Fruit fly (Drosophila melanogaster) whole organism, embryonic: ENCODE measurements around the gene Ilk.
A peak's percentile ranks its signal among the peaks of the same experiment; 100 is the strongest.

Source experiments
- CG3838 ChIP-seq: fragments of 200-800 bp; sonication (Bioruptor generic); optimal IDR thresholded peaks from 3 replicates; lab custom pipeline; 2016; ENCODE audit warnings: missing biosample characterization, missing genetic modification characterization
- HHEX ChIP-seq: fragments of 200-800 bp; sonication (Bioruptor generic); optimal IDR thresholded peaks from 3 replicates; lab custom pipeline; 2017; ENCODE audit warnings: missing biosample characterization, mild to moderate bottlenecking, missing genetic modification characterization, missing genetic modification reagents
- NK7.1 ChIP-seq: fragments of 200-800 bp; sonication (Bioruptor generic); optimal IDR thresholded peaks from 3 replicates; lab custom pipeline; 2016; ENCODE audit warnings: missing biosample characterization, missing genetic modification characterization
- dmrt99B ChIP-seq: fragments of 200-800 bp; sonication (Bioruptor generic); optimal IDR thresholded peaks from 2 replicates; lab custom pipeline; 2018; ENCODE audit warnings: missing biosample characterization, mild to moderate bottlenecking, missing genetic modification characterization, moderate library complexity
- h ChIP-seq: fragments of >200 bp; optimal IDR thresholded peaks from 2 replicates; lab custom pipeline; 2017
- jumu ChIP-seq: fragments of 200-800 bp; sonication (Bioruptor generic); optimal IDR thresholded peaks from 3 replicates; lab custom pipeline; 2016; ENCODE audit warnings: missing biosample characterization, missing genetic modification characterization
- pros ChIP-seq: fragments of 200-800 bp; sonication (Bioruptor generic); optimal IDR thresholded peaks from 3 replicates; lab custom pipeline; 2019; ENCODE audit warnings: missing biosample characterization, mild to moderate bottlenecking, missing genetic modification characterization, moderate library complexity
- sim ChIP-seq: fragments of 200-800 bp; sonication (Bioruptor generic); IDR thresholded peaks from 2 replicates; pipeline ENCODE4 v1.3.6; 2022; ENCODE audit warnings: missing biosample characterization, missing genetic modification characterization

dm6 chr3L:21251381-21251780 lies 34.7 kb downstream of the Ilk start:
- TF ChIP-seq NK7.1 (GFP tag; lab: Kevin White, UChicago) (no peak), sim (no peak), pros (GFP tag; lab: Kevin White, UChicago) (peak; percentile 17), jumu (GFP tag; lab: Kevin White, UChicago) (peak; percentile 40), CG3838 (GFP tag; lab: Kevin White, UChicago) (no peak), HHEX (GFP tag; lab: Kevin White, UChicago) (peak; percentile 18), dmrt99B (tag; lab: Kevin White, UChicago) (peak; percentile 20), h (no peak)
